Worm (Caenorhabditis elegans): ENCODE data around the gene E02H9.1.

Gene E02H9.1

ce11 chrIII:2471855-2472254 is 3.6 kb downstream of the E02H9.1 start (continued):
- TF ChIP-seq sdz-12 (GFP tag; optimal IDR thresholded peaks at IDR 0.05): no peak
- peak; percentile 72 for TF ChIP-seq hmg-1.1 (GFP tag; IDR thresholded peaks at IDR 0.05)
- no peak for TF ChIP-seq lin-29 (GFP tag; IDR thresholded peaks at IDR 0.05)
- peak in 1 of 2 experiments; percentile 73 for TF ChIP-seq lsy-2 (tag; optimal IDR thresholded peaks at IDR 0.05)
- TF ChIP-seq nhr-28 (tag; optimal IDR thresholded peaks at IDR 0.05): peak; percentile 70
- TF ChIP-seq mdt-29 (GFP tag; IDR thresholded peaks at IDR 0.05): no peak
- TF ChIP-seq dmd-9 (GFP tag; IDR thresholded peaks at IDR 0.05): no peak
- TF ChIP-seq mep-1 (tag; optimal IDR thresholded peaks at IDR 0.05): peak; percentile 85
- no peak for TF ChIP-seq mxl-2 (GFP tag; conservative IDR thresholded peaks at IDR 0.05)
- no peak for TF ChIP-seq T20F7.1 (GFP tag; optimal IDR thresholded peaks at IDR 0.05)
- TF ChIP-seq ztf-11 (tag; optimal IDR thresholded peaks at IDR 0.05): no peak
- no peak for TF ChIP-seq nhr-42 (GFP tag; IDR thresholded peaks at IDR 0.05)
- no peak for TF ChIP-seq unc-39 (tag; optimal IDR thresholded peaks at IDR 0.05)
- no peak for TF ChIP-seq nhr-10 (tag; optimal IDR thresholded peaks at IDR 0.05)
- no peak for TF ChIP-seq ceh-32 (tag; optimal IDR thresholded peaks at IDR 0.05; ENCODE audit: poor library complexity)
- TF ChIP-seq zip-11 (GFP tag; IDR thresholded peaks at IDR 0.05): no peak
- no peak for TF ChIP-seq skn-1 (tag; optimal IDR thresholded peaks at IDR 0.05)

- TF ChIP-seq R02D3.7 (tag; optimal IDR thresholded peaks at IDR 0.05) (no peak), unc-39 (tag; optimal IDR thresholded peaks at IDR 0.05) (no peak), mxl-3 (GFP tag; optimal IDR thresholded peaks at IDR 0.05) (no peak), mdt-29 (GFP tag; IDR thresholded peaks at IDR 0.05) (no peak), hif-1 (tag; optimal IDR thresholded peaks at IDR 0.05) (no peak), ceh-62 (tag; optimal IDR thresholded peaks at IDR 0.05) (no peak), nhr-25 (tag; optimal IDR thresholded peaks at IDR 0.05; ENCODE audit: borderline replicate concordance, insufficient read depth) (no peak), nhr-41 (GFP tag; IDR thresholded peaks at IDR 0.05) (no peak), ZK546.5 (tag; optimal IDR thresholded peaks at IDR 0.05) (no peak), fos-1 (tag; optimal IDR thresholded peaks at IDR 0.05) (no peak), nhr-42 (GFP tag; IDR thresholded peaks at IDR 0.05) (no peak), nhr-6 (tag; optimal IDR thresholded peaks at IDR 0.05) (no peak), dmd-6 (GFP tag; IDR thresholded peaks at IDR 0.05) (no peak), zag-1 (tag; optimal IDR thresholded peaks at IDR 0.05) (no peak), mdl-1 (tag; optimal IDR thresholded peaks at IDR 0.05) (no peak), hlh-30 (tag; optimal IDR thresholded peaks at IDR 0.05; ENCODE audit: insufficient read depth) (no peak), nhr-111 (GFP tag; optimal IDR thresholded peaks at IDR 0.05) (no peak), madf-9 (GFP tag; conservative IDR thresholded peaks at IDR 0.05) (no peak)
These were observed 5.3 kb downstream of the E02H9.1 start, which contains the start of gene smg-6 for ce11 chrIII:2473554-2473953. Gene smg-6, plus strand, starts transcription at chrIII:2473854.

- TF ChIP-seq ceh-32 (tag; optimal IDR thresholded peaks at IDR 0.05; ENCODE audit: poor library complexity) (no peak), ctbp-1 (GFP tag; IDR thresholded peaks at IDR 0.05) (no peak), nhr-41 (GFP tag; IDR thresholded peaks at IDR 0.05) (no peak), unc-62 (GFP tag; optimal IDR thresholded peaks at IDR 0.05 in 1 of 2) (no peak), unc-62 (tag; optimal IDR thresholded peaks at IDR 0.05) (no peak), nhr-48 (tag; optimal IDR thresholded peaks at IDR 0.05) (no peak)
These were observed 6.5 kb downstream of the E02H9.1 start for ce11 chrIII:2474781-2475180.

ce11 chrIII:2477303-2477702 is 9.0 kb downstream of the E02H9.1 start:
- TF ChIP-seq daf-8 (GFP tag; IDR thresholded peaks at IDR 0.05) (no peak), lin-38 (GFP tag; IDR thresholded peaks at IDR 0.05) (peak; percentile 62)
